Fruit fly (Drosophila melanogaster) whole organism, pupa: Measurements from ENCODE around the gene ppk14.

Experiments
- CG10348 ChIP-seq: fragments of 200-800 bp; sonication (Bioruptor generic); IDR thresholded peaks from 2 replicates; pipeline ENCODE4 v1.3.6; 2022; ENCODE audit warnings: missing biosample characterization, missing genetic modification characterization
- CG12605 ChIP-seq: fragments of 200-800 bp; sonication (Bioruptor generic); IDR thresholded peaks from 2 replicates; pipeline ENCODE4 v1.3.6; 2022; ENCODE audit warnings: missing biosample characterization, missing genetic modification characterization
- CG13204 ChIP-seq: fragments of 200-800 bp; sonication (Bioruptor generic); optimal IDR thresholded peaks from 2 replicates; lab custom pipeline; 2018; ENCODE audit warnings: missing biosample characterization, mild to moderate bottlenecking, missing genetic modification characterization, moderate library complexity
- CG14655 ChIP-seq: fragments of 200-800 bp; sonication (Bioruptor generic); optimal IDR thresholded peaks from 3 replicates; lab custom pipeline; 2017; ENCODE audit warnings: mild to moderate bottlenecking, missing biosample characterization, missing genetic modification reagents, missing genetic modification characterization
- CG15710 ChIP-seq: fragments of 200-800 bp; sonication (Bioruptor generic); optimal IDR thresholded peaks from 2 replicates; lab custom pipeline; 2018; ENCODE audit warnings: missing biosample characterization, mild to moderate bottlenecking, missing genetic modification characterization, moderate library complexity
- CG17806 ChIP-seq: fragments of 200-800 bp; sonication (Bioruptor generic); optimal IDR thresholded peaks from 2 replicates; lab custom pipeline; 2018; ENCODE audit warnings: missing biosample characterization, mild to moderate bottlenecking, missing genetic modification characterization, moderate library complexity
- CG32121 ChIP-seq: fragments of 200-800 bp; sonication (Bioruptor generic); IDR thresholded peaks from 2 replicates; pipeline ENCODE4 v1.3.6; 2022; ENCODE audit warnings: missing biosample characterization, missing genetic modification characterization
- CG34367 ChIP-seq: fragments of 200-800 bp; sonication (Bioruptor generic); optimal IDR thresholded peaks from 2 replicates; lab custom pipeline; 2018; ENCODE audit warnings: missing biosample characterization, mild to moderate bottlenecking, missing genetic modification characterization
- CG4496 ChIP-seq: fragments of 200-800 bp; sonication (Bioruptor generic); IDR thresholded peaks from 3 replicates; pipeline ENCODE4 v1.3.6; 2022; ENCODE audit warnings: missing biosample characterization, missing genetic modification characterization
- CG8159 ChIP-seq: fragments of 200-800 bp; sonication (Bioruptor generic); optimal IDR thresholded peaks from 3 replicates; lab custom pipeline; 2018; ENCODE audit warnings: missing biosample characterization, mild to moderate bottlenecking, missing genetic modification characterization, moderate library complexity
- CG8301 ChIP-seq: fragments of 200-800 bp; sonication (Bioruptor generic); optimal IDR thresholded peaks from 2 replicates; lab custom pipeline; 2018; ENCODE audit warnings: missing biosample characterization, mild to moderate bottlenecking, missing genetic modification characterization
- CG9948 ChIP-seq: fragments of 200-800 bp; sonication (Bioruptor generic); optimal IDR thresholded peaks from 2 replicates; lab custom pipeline; 2018; ENCODE audit warnings: missing biosample characterization, mild to moderate bottlenecking, missing genetic modification characterization, moderate library complexity
- D1 ChIP-seq: fragments of 200-800 bp; sonication (Bioruptor generic); optimal IDR thresholded peaks from 2 replicates; lab custom pipeline; 2018; ENCODE audit warnings: missing biosample characterization, mild to moderate bottlenecking, missing genetic modification characterization, moderate library complexity
- EcR ChIP-seq: fragments of 200-800 bp; sonication (Bioruptor generic); optimal IDR thresholded peaks from 3 replicates; lab custom pipeline; 2019; ENCODE audit warnings: missing biosample characterization, missing genetic modification characterization, mild to moderate bottlenecking, moderate library complexity, missing genetic modification reagents
- Ets98B ChIP-seq: fragments of 200-800 bp; sonication (Bioruptor generic); IDR thresholded peaks from 2 replicates; pipeline ENCODE4 v1.3.6; 2022; ENCODE audit warnings: missing biosample characterization, missing genetic modification characterization
- Pif1A ChIP-seq: fragments of 200-800 bp; sonication (Bioruptor generic); optimal IDR thresholded peaks from 3 replicates; lab custom pipeline; 2016; ENCODE audit warnings: missing biosample characterization, missing genetic modification characterization
- Pif1B ChIP-seq: fragments of 200-800 bp; sonication (Bioruptor generic); optimal IDR thresholded peaks from 3 replicates; lab custom pipeline; 2016; ENCODE audit warnings: missing biosample characterization, missing genetic modification characterization
- Snoo ChIP-seq: fragments of 200-800 bp; sonication (Bioruptor generic); optimal IDR thresholded peaks from 3 replicates; lab custom pipeline; 2017; ENCODE audit warnings: missing biosample characterization, mild to moderate bottlenecking, missing genetic modification characterization, inconsistent platforms
- fd96Ca ChIP-seq: fragments of 200-800 bp; sonication (Bioruptor generic); IDR thresholded peaks from 3 replicates; pipeline ENCODE4 v1.3.6; 2022; ENCODE audit warnings: missing biosample characterization, missing genetic modification characterization
- gl ChIP-seq: fragments of 200-800 bp; sonication (Bioruptor generic); optimal IDR thresholded peaks from 2 replicates; lab custom pipeline; 2018; ENCODE audit warnings: missing biosample characterization, mild to moderate bottlenecking, missing genetic modification characterization
- rn ChIP-seq: fragments of 200-800 bp; sonication (Bioruptor generic); IDR thresholded peaks from 2 replicates; pipeline ENCODE4 v1.3.6; 2022; ENCODE audit warnings: missing biosample characterization, missing genetic modification characterization

Gene ppk14

dm6 chr2L:6354656-6355055, at the start of gene ppk14:
Gene ppk14 (plus strand): TSS chr2L:6354956.
- TF ChIP-seq Ets98B (GFP tag; lab: Robert Waterston, UW) (no peak), CG32121 (GFP tag; lab: Robert Waterston, UW) (no peak), D1 (no peak), Snoo (tag; lab: Kevin White, UChicago) (no peak), CG14655 (GFP tag; lab: Kevin White, UChicago) (no peak), fd96Ca (no peak), CG4496 (no peak), CG10348 (GFP tag; lab: Robert Waterston, UW) (no peak), CG9948 (tag; lab: Kevin White, UChicago) (no peak), Pif1A (GFP tag; lab: Kevin White, UChicago) (no peak), Pif1B (GFP tag; lab: Kevin White, UChicago) (no peak), CG8159 (tag; lab: Kevin White, UChicago) (no peak), CG13204 (GFP tag; lab: Kevin White, UChicago) (no peak)

- TF ChIP-seq Snoo (tag; lab: Kevin White, UChicago) (no peak), CG32121 (GFP tag; lab: Robert Waterston, UW) (no peak), CG4496 (peak; percentile 20; the same call in 1 of the 3 replicates), Ets98B (GFP tag; lab: Robert Waterston, UW) (peak; percentile 34; the same call in 1 of the 2 replicates), EcR (GFP tag; lab: Kevin White, UChicago) (no peak), Pif1A (GFP tag; lab: Kevin White, UChicago) (peak; percentile 23), CG12605 (0 out of 2 replicates have a peak, but pooled peaks have one; percentile 24), CG8159 (tag; lab: Kevin White, UChicago) (peak; percentile 60), CG34367 (peak; percentile 31), CG14655 (GFP tag; lab: Kevin White, UChicago) (peak; percentile 34), rn (GFP tag; lab: Robert Waterston, UW) (no peak), CG15710 (tag; lab: Kevin White, UChicago) (peak; percentile 33), CG13204 (GFP tag; lab: Kevin White, UChicago) (no peak), CG9948 (tag; lab: Kevin White, UChicago) (peak; percentile 46), Pif1B (GFP tag; lab: Kevin White, UChicago) (peak; percentile 20), fd96Ca (0 out of 3 replicates have a peak, but pooled peaks have one; percentile 57), gl (no peak)
Measured at dm6 chr2L:6306895-6307294, 47.9 kb upstream of the ppk14 start.

dm6 chr2L:6308651-6309050, 46.1 kb upstream of the ppk14 start, which contains the start of the genes CG43922 and CG13984:
Gene CG43922 (minus strand): TSS chr2L:6308751.
Gene CG13984 (plus strand): TSS chr2L:6308819.
- TF ChIP-seq rn (GFP tag; lab: Robert Waterston, UW) (no peak), CG15710 (tag; lab: Kevin White, UChicago) (no peak), CG32121 (GFP tag; lab: Robert Waterston, UW) (no peak)

dm6 chr2L:6309879-6310278, 44.9 kb upstream of the ppk14 start:
- TF ChIP-seq CG32121 (GFP tag; lab: Robert Waterston, UW) (no peak), CG9948 (tag; lab: Kevin White, UChicago) (no peak), fd96Ca (no peak), Pif1B (GFP tag; lab: Kevin White, UChicago) (no peak), CG8301 (tag; lab: Kevin White, UChicago) (no peak), CG10348 (GFP tag; lab: Robert Waterston, UW) (no peak)
- TF ChIP-seq, all 21 proteins: peak for 0

dm6 chr2L:6319068-6319467, 35.7 kb upstream of the ppk14 start:
- TF ChIP-seq EcR (GFP tag; lab: Kevin White, UChicago) (no peak), gl (no peak), Ets98B (GFP tag; lab: Robert Waterston, UW) (no peak), CG10348 (GFP tag; lab: Robert Waterston, UW) (no peak), CG32121 (GFP tag; lab: Robert Waterston, UW) (no peak), CG8159 (tag; lab: Kevin White, UChicago) (no peak), CG17806 (tag; lab: Kevin White, UChicago) (no peak), CG13204 (GFP tag; lab: Kevin White, UChicago) (no peak), CG15710 (tag; lab: Kevin White, UChicago) (no peak), Pif1A (GFP tag; lab: Kevin White, UChicago) (no peak), D1 (no peak), CG34367 (no peak), CG4496 (no peak), CG8301 (tag; lab: Kevin White, UChicago) (no peak), CG9948 (tag; lab: Kevin White, UChicago) (no peak), rn (GFP tag; lab: Robert Waterston, UW) (no peak), CG14655 (GFP tag; lab: Kevin White, UChicago) (no peak), Pif1B (GFP tag; lab: Kevin White, UChicago) (no peak)

dm6 chr2L:6323536-6324385, 31.0 kb upstream of the ppk14 start, which contains the start of gene PDZ-GEF:
Gene PDZ-GEF (plus strand): TSS chr2L:6323767.
- peak; percentile 31; the same call in 1 of the 3 replicates for TF ChIP-seq CG4496
- no peak for TF ChIP-seq EcR (GFP tag; lab: Kevin White, UChicago)
